Worm (Caenorhabditis elegans): ENCODE data around the gene F11C1.10.
A peak's percentile ranks its signal among the peaks of the same experiment; 100 is the strongest.

F11C1.10 gene

ce11 chrX:12975595-12976089, 1.2 kb upstream of the F11C1.10 start, which contains the start of gene ppk-3:
Gene ppk-3, minus strand, starts transcription at chrX:12975645.
- no peak for TF ChIP-seq hmg-4 (GFP tag; optimal IDR thresholded peaks at IDR 0.05)
- peak; percentile 32 for TF ChIP-seq F13C5.2 (tag; optimal IDR thresholded peaks at IDR 0.05)

- no peak for TF ChIP-seq ceh-13 (GFP tag; optimal IDR thresholded peaks at IDR 0.05)
- no peak for TF ChIP-seq B0310.2 (tag; optimal IDR thresholded peaks at IDR 0.05)
- no peak for TF ChIP-seq F13C5.2 (tag; optimal IDR thresholded peaks at IDR 0.05)
- TF ChIP-seq aly-1 (tag; optimal IDR thresholded peaks at IDR 0.05) = no peak
- no peak for TF ChIP-seq flt-1 (GFP tag; IDR thresholded peaks at IDR 0.05)
- TF ChIP-seq ets-7 (tag; optimal IDR thresholded peaks at IDR 0.05) = no peak
- TF ChIP-seq ama-1 (optimal IDR thresholded peaks at IDR 0.05) = no peak
- TF ChIP-seq hmg-4 (GFP tag; optimal IDR thresholded peaks at IDR 0.05) = no peak
- TF ChIP-seq sea-1 (GFP tag; conservative IDR thresholded peaks at IDR 0.05) = no peak
- TF ChIP-seq pes-1 (GFP tag; IDR thresholded peaks at IDR 0.05) = no peak
- no peak for TF ChIP-seq scrt-1 (GFP tag; IDR thresholded peaks at IDR 0.05)
- TF ChIP-seq hnd-1 (tag; optimal IDR thresholded peaks at IDR 0.05) = no peak
- no peak for TF ChIP-seq tbx-37 (GFP tag; conservative IDR thresholded peaks at IDR 0.05)
- no peak for TF ChIP-seq hmbx-1 (tag; optimal IDR thresholded peaks at IDR 0.05)
These were observed 569 bp downstream of the F11C1.10 start, which contains the start of gene F11C1.9 for ce11 chrX:12977451-12977850. Gene F11C1.9, minus strand, starts transcription at chrX:12977551.

ce11 chrX:12978569-12978968, 1.7 kb downstream of the F11C1.10 start:
- no peak for TF ChIP-seq B0310.2 (tag; optimal IDR thresholded peaks at IDR 0.05)
- TF ChIP-seq aly-1 (tag; optimal IDR thresholded peaks at IDR 0.05) = no peak
- TF ChIP-seq ceh-36 (tag; optimal IDR thresholded peaks at IDR 0.05) = no peak
- no peak for TF ChIP-seq hmg-4 (GFP tag; optimal IDR thresholded peaks at IDR 0.05)
- TF ChIP-seq tra-4 (tag; optimal IDR thresholded peaks at IDR 0.05) = no peak
- TF ChIP-seq hnd-1 (tag; optimal IDR thresholded peaks at IDR 0.05) = no peak
- TF ChIP-seq sea-1 (GFP tag; conservative IDR thresholded peaks at IDR 0.05) = no peak
- TF ChIP-seq pes-1 (GFP tag; IDR thresholded peaks at IDR 0.05) = no peak
- TF ChIP-seq tbx-37 (GFP tag; conservative IDR thresholded peaks at IDR 0.05) = no peak
- no peak for TF ChIP-seq flt-1 (GFP tag; IDR thresholded peaks at IDR 0.05)

ce11 chrX:12979747-12980146, 2.9 kb downstream of the F11C1.10 start:
- TF ChIP-seq aly-1 (tag; optimal IDR thresholded peaks at IDR 0.05) = no peak
- no peak for TF ChIP-seq ceh-13 (GFP tag; optimal IDR thresholded peaks at IDR 0.05)
- TF ChIP-seq B0310.2 (tag; optimal IDR thresholded peaks at IDR 0.05) = no peak
- no peak for TF ChIP-seq hmg-4 (GFP tag; optimal IDR thresholded peaks at IDR 0.05)
- no peak for TF ChIP-seq ama-1 (optimal IDR thresholded peaks at IDR 0.05)
- no peak for TF ChIP-seq scrt-1 (GFP tag; IDR thresholded peaks at IDR 0.05)
- TF ChIP-seq tbx-37 (GFP tag; conservative IDR thresholded peaks at IDR 0.05) = no peak
- no peak for TF ChIP-seq pes-1 (GFP tag; IDR thresholded peaks at IDR 0.05)
- TF ChIP-seq ceh-36 (tag; optimal IDR thresholded peaks at IDR 0.05) = no peak
- no peak for TF ChIP-seq tbx-11 (GFP tag; IDR thresholded peaks at IDR 0.05)
- no peak for TF ChIP-seq hnd-1 (tag; optimal IDR thresholded peaks at IDR 0.05)
- no peak for TF ChIP-seq sea-1 (GFP tag; conservative IDR thresholded peaks at IDR 0.05)
- no peak for TF ChIP-seq ets-7 (tag; optimal IDR thresholded peaks at IDR 0.05)
- TF ChIP-seq flt-1 (GFP tag; IDR thresholded peaks at IDR 0.05) = no peak
- TF ChIP-seq hmbx-1 (tag; optimal IDR thresholded peaks at IDR 0.05) = no peak

- TF ChIP-seq aly-1 (tag; optimal IDR thresholded peaks at IDR 0.05) = no peak
- TF ChIP-seq tra-4 (tag; optimal IDR thresholded peaks at IDR 0.05) = no peak
- no peak for TF ChIP-seq ets-7 (tag; optimal IDR thresholded peaks at IDR 0.05)
- TF ChIP-seq tbx-37 (GFP tag; conservative IDR thresholded peaks at IDR 0.05) = no peak
- TF ChIP-seq ama-1 (optimal IDR thresholded peaks at IDR 0.05) = no peak
- TF ChIP-seq pes-1 (GFP tag; IDR thresholded peaks at IDR 0.05) = no peak
- no peak for TF ChIP-seq F13C5.2 (tag; optimal IDR thresholded peaks at IDR 0.05)
- no peak for TF ChIP-seq ceh-36 (tag; optimal IDR thresholded peaks at IDR 0.05)
- no peak for TF ChIP-seq B0310.2 (tag; optimal IDR thresholded peaks at IDR 0.05)
- no peak for TF ChIP-seq scrt-1 (GFP tag; IDR thresholded peaks at IDR 0.05)
- no peak for TF ChIP-seq tbx-11 (GFP tag; IDR thresholded peaks at IDR 0.05)
These were observed 4.5 kb downstream of the F11C1.10 start, which contains the start of gene scav-4 for ce11 chrX:12981393-12981792. Gene scav-4, plus strand, starts transcription at chrX:12981775.

- TF ChIP-seq tbx-11 (GFP tag; IDR thresholded peaks at IDR 0.05) (no peak), ceh-36 (tag; optimal IDR thresholded peaks at IDR 0.05) (no peak), pes-1 (GFP tag; IDR thresholded peaks at IDR 0.05) (no peak), B0310.2 (tag; optimal IDR thresholded peaks at IDR 0.05) (no peak), hmg-4 (GFP tag; optimal IDR thresholded peaks at IDR 0.05) (no peak), tra-4 (tag; optimal IDR thresholded peaks at IDR 0.05) (no peak), tbx-37 (GFP tag; conservative IDR thresholded peaks at IDR 0.05) (no peak), hnd-1 (tag; optimal IDR thresholded peaks at IDR 0.05) (no peak), scrt-1 (GFP tag; IDR thresholded peaks at IDR 0.05) (no peak), ceh-13 (GFP tag; optimal IDR thresholded peaks at IDR 0.05) (no peak), F13C5.2 (tag; optimal IDR thresholded peaks at IDR 0.05) (no peak), ets-7 (tag; optimal IDR thresholded peaks at IDR 0.05) (no peak), sea-1 (GFP tag; conservative IDR thresholded peaks at IDR 0.05) (no peak), ama-1 (optimal IDR thresholded peaks at IDR 0.05) (no peak), flt-1 (GFP tag; IDR thresholded peaks at IDR 0.05) (no peak), aly-1 (tag; optimal IDR thresholded peaks at IDR 0.05) (no peak), hmbx-1 (tag; optimal IDR thresholded peaks at IDR 0.05) (no peak)
These were observed 5.8 kb downstream of the F11C1.10 start for ce11 chrX:12982725-12983124.

ce11 chrX:12987119-12987518, 10.2 kb downstream of the F11C1.10 start, which contains the start of gene mff-1:
Gene mff-1, minus strand, starts transcription at chrX:12987219.
- TF ChIP-seq flt-1 (GFP tag; IDR thresholded peaks at IDR 0.05) (no peak), ets-7 (tag; optimal IDR thresholded peaks at IDR 0.05) (no peak), hmbx-1 (tag; optimal IDR thresholded peaks at IDR 0.05) (no peak), F13C5.2 (tag; optimal IDR thresholded peaks at IDR 0.05) (no peak), ceh-13 (GFP tag; optimal IDR thresholded peaks at IDR 0.05) (no peak), tbx-11 (GFP tag; IDR thresholded peaks at IDR 0.05) (no peak)

ce11 chrX:12989205-12989604, 12.3 kb downstream of the F11C1.10 start, which contains the start of gene F11C1.7:
Gene F11C1.7, plus strand, starts transcription at chrX:12989344.
- no peak for TF ChIP-seq ceh-36 (tag; optimal IDR thresholded peaks at IDR 0.05)
- TF ChIP-seq aly-1 (tag; optimal IDR thresholded peaks at IDR 0.05) = no peak
- no peak for TF ChIP-seq scrt-1 (GFP tag; IDR thresholded peaks at IDR 0.05)
- no peak for TF ChIP-seq ets-7 (tag; optimal IDR thresholded peaks at IDR 0.05)
- no peak for TF ChIP-seq sea-1 (GFP tag; conservative IDR thresholded peaks at IDR 0.05)
